Worm (Caenorhabditis elegans) whole organism, midembryonic: ENCODE data around the gene rpl-33.

ENCODE experiments used
- T22C8.4 ChIP-seq: fragments of 200-800 bp; sonication (Bioruptor generic); IDR thresholded peaks from 2 replicates; pipeline ENCODE4 v1.3.6; 2022; ENCODE audit warnings: missing genetic modification characterization, missing compliant biosample characterization
- cog-1 ChIP-seq: sonication (generic microtip); optimal IDR thresholded peaks from 2 replicates; lab custom pipeline; 2016; ENCODE audit warnings: missing genetic modification characterization, missing compliant biosample characterization
- flt-1 ChIP-seq: fragments of 200-800 bp; sonication (Bioruptor generic); IDR thresholded peaks from 2 replicates; pipeline ENCODE4 v1.3.6; 2022; ENCODE audit warnings: missing genetic modification characterization, missing compliant biosample characterization
- klf-2 ChIP-seq: fragments of 200-800 bp; sonication (Bioruptor generic); conservative IDR thresholded peaks from 2 replicates; pipeline ENCODE4 v1.3.6; 2022; ENCODE audit warnings: missing genetic modification reagents, missing genetic modification characterization, missing compliant biosample characterization
- med-1 ChIP-seq: sonication (generic microtip); optimal IDR thresholded peaks from 2 replicates; lab custom pipeline; 2017; ENCODE audit warnings: missing genetic modification characterization, mild to moderate bottlenecking, missing compliant biosample characterization, antibody characterized with exemption, missing genetic modification reagents; ENCODE audit not compliant: insufficient read depth
- ref-1 ChIP-seq: fragments of 200-800 bp; sonication (Bioruptor generic); conservative IDR thresholded peaks from 2 replicates; pipeline ENCODE4 v1.3.6; 2022; ENCODE audit warnings: missing genetic modification reagents, missing genetic modification characterization, missing compliant biosample characterization
- tab-1 ChIP-seq: fragments of 200-800 bp; sonication (Bioruptor generic); IDR thresholded peaks from 2 replicates; pipeline ENCODE4 v1.3.6; 2022; ENCODE audit warnings: missing genetic modification characterization, missing compliant biosample characterization
- ztf-23 ChIP-seq: fragments of 200-800 bp; sonication (Bioruptor generic); IDR thresholded peaks from 2 replicates; pipeline ENCODE4 v1.3.6; 2022; ENCODE audit warnings: missing genetic modification reagents, missing genetic modification characterization, missing compliant biosample characterization
- ztf-29 ChIP-seq: fragments of 200-800 bp; sonication (Bioruptor generic); IDR thresholded peaks from 2 replicates; pipeline ENCODE4 v1.3.6; 2022; ENCODE audit warnings: missing genetic modification reagents, missing genetic modification characterization, missing compliant biosample characterization

rpl-33 gene

DNA sequence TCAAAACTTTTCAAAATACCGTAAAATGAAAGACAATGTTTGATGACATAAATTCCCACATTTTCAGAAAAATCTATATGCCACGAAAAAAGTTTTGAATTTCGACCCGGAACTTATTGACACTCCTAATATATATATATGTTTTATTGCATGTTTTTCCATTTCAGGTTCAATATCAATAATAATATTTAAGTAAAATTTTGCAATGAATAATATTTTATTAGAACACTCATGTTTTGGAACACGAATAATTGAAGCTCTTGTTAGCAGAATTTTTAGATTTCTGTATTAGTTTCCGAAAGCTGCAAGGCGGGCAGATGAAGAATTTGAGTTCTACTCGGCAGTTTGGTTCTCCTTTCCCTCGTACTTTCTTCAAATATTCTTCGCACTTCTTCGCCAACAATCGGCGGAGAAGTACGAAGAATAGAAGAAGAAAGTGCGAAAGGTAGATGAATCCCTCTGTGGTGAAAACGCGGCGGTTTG, 12.0 kb upstream of the rpl-33 start, which contains the start of gene T02G5.3:
TSS of gene T02G5.3 (plus strand) at position 51 of the 483 bp plus-strand sequence.
- TF ChIP-seq flt-1 (GFP tag; lab: Robert Waterston, UW) (0 out of 2 replicates have a peak, but pooled peaks have one; percentile 40), ref-1 (GFP tag; lab: Robert Waterston, UW) (no peak), T22C8.4 (no peak)

ce11 chrII:7095970-7096369, 9.4 kb upstream of the rpl-33 start:
- TF ChIP-seq T22C8.4 (no peak), ref-1 (GFP tag; lab: Robert Waterston, UW) (no peak), flt-1 (GFP tag; lab: Robert Waterston, UW) (no peak), cog-1 (tag; lab: Kevin White, UChicago) (no peak), klf-2 (no peak), ztf-23 (GFP tag; lab: Robert Waterston, UW) (no peak), tab-1 (GFP tag; lab: Robert Waterston, UW) (no peak)

ce11 chrII:7098578-7098977, 6.8 kb upstream of the rpl-33 start, which contains the start of gene mct-5:
mct-5 (minus strand) TSS chrII:7098593.
- TF ChIP-seq cog-1 (tag; lab: Kevin White, UChicago) (no peak), ztf-23 (GFP tag; lab: Robert Waterston, UW) (no peak), med-1 (no peak), T22C8.4 (no peak), ref-1 (GFP tag; lab: Robert Waterston, UW) (no peak)

ce11 chrII:7099231-7099630, 6.1 kb upstream of the rpl-33 start:
- TF ChIP-seq ztf-29 (GFP tag; lab: Robert Waterston, UW): no peak
- TF ChIP-seq cog-1 (tag; lab: Kevin White, UChicago): no peak
- TF ChIP-seq med-1: no peak
- TF ChIP-seq flt-1 (GFP tag; lab: Robert Waterston, UW): no peak
- no peak for TF ChIP-seq klf-2
- TF ChIP-seq T22C8.4: no peak
- TF ChIP-seq tab-1 (GFP tag; lab: Robert Waterston, UW): no peak
- no peak for TF ChIP-seq ref-1 (GFP tag; lab: Robert Waterston, UW)
- TF ChIP-seq ztf-23 (GFP tag; lab: Robert Waterston, UW): no peak

ce11 chrII:7100838-7101237, 4.5 kb upstream of the rpl-33 start, which contains the start of gene mmaa-1:
mmaa-1 (minus strand) TSS chrII:7101165.
- TF ChIP-seq cog-1 (tag; lab: Kevin White, UChicago) (no peak), klf-2 (no peak), ztf-29 (GFP tag; lab: Robert Waterston, UW) (no peak), flt-1 (GFP tag; lab: Robert Waterston, UW) (no peak), med-1 (no peak), T22C8.4 (no peak), tab-1 (GFP tag; lab: Robert Waterston, UW) (no peak), ref-1 (GFP tag; lab: Robert Waterston, UW) (no peak), ztf-23 (GFP tag; lab: Robert Waterston, UW) (no peak)

DNA sequence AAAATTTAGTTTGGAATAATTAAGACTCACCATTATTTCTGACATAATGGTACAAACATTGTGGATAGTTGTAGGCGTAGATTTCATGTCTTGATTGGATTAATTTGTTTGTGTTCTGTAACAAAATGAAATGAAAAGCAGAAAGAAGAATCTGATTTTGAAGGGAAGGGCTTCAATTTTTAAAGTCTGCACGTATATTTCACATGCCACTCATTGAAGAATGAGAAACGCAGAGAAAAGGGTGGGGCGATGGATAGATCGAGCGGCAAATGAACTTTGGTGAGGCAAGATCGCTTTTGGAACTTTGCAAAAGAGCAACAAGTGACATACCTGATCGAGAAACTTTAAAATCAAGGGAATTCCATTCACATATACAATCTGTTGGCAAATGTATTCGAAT, 3.1 kb upstream of the rpl-33 start:
- TF ChIP-seq ref-1 (GFP tag; lab: Robert Waterston, UW) (no peak), T22C8.4 (no peak), tab-1 (GFP tag; lab: Robert Waterston, UW) (no peak), ztf-29 (GFP tag; lab: Robert Waterston, UW) (no peak), med-1 (no peak), cog-1 (tag; lab: Kevin White, UChicago) (no peak), ztf-23 (GFP tag; lab: Robert Waterston, UW) (no peak), klf-2 (no peak)

- TF ChIP-seq flt-1 (GFP tag; lab: Robert Waterston, UW) (no peak), cog-1 (tag; lab: Kevin White, UChicago) (no peak), klf-2 (no peak), ztf-23 (GFP tag; lab: Robert Waterston, UW) (no peak), tab-1 (GFP tag; lab: Robert Waterston, UW) (no peak)
Measured at ce11 chrII:7103111-7103510, 2.3 kb upstream of the rpl-33 start.

ce11 chrII:7106313-7106712, 950 bp downstream of the rpl-33 start:
- no peak for TF ChIP-seq flt-1 (GFP tag; lab: Robert Waterston, UW)
- no peak for TF ChIP-seq cog-1 (tag; lab: Kevin White, UChicago)
- no peak for TF ChIP-seq T22C8.4
- no peak for TF ChIP-seq med-1
- no peak for TF ChIP-seq klf-2
- TF ChIP-seq ztf-23 (GFP tag; lab: Robert Waterston, UW): no peak
- TF ChIP-seq tab-1 (GFP tag; lab: Robert Waterston, UW): no peak
- TF ChIP-seq ref-1 (GFP tag; lab: Robert Waterston, UW): no peak
- TF ChIP-seq ztf-29 (GFP tag; lab: Robert Waterston, UW): no peak

DNA sequence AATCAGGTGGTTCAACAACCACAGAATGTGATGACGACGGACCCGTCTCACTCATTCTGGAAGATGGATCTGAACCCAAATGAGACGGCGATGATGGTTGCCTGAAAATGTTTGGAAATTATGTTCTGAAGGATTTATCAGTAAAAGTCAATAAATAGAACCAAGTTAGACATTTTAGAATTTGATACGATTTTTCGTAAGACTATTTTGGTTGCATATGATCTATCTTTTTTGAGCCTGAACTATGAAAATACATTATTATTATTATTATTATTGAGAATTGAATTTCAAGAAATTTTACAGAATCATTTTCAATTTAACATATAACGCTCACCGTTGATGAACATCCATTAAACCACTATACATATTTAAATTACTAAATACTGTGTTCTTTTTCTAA, 4.6 kb downstream of the rpl-33 start, which contains the start of gene F10E7.9:
TSS of gene F10E7.9 (minus strand) at position 101 of the 400 bp plus-strand sequence.
- no peak for TF ChIP-seq ztf-29 (GFP tag; lab: Robert Waterston, UW)
- no peak for TF ChIP-seq tab-1 (GFP tag; lab: Robert Waterston, UW)
- TF ChIP-seq ztf-23 (GFP tag; lab: Robert Waterston, UW): no peak
- TF ChIP-seq klf-2: no peak
- TF ChIP-seq cog-1 (tag; lab: Kevin White, UChicago): no peak
- no peak for TF ChIP-seq ref-1 (GFP tag; lab: Robert Waterston, UW)
- no peak for TF ChIP-seq T22C8.4
- TF ChIP-seq flt-1 (GFP tag; lab: Robert Waterston, UW): no peak
- no peak for TF ChIP-seq med-1

DNA sequence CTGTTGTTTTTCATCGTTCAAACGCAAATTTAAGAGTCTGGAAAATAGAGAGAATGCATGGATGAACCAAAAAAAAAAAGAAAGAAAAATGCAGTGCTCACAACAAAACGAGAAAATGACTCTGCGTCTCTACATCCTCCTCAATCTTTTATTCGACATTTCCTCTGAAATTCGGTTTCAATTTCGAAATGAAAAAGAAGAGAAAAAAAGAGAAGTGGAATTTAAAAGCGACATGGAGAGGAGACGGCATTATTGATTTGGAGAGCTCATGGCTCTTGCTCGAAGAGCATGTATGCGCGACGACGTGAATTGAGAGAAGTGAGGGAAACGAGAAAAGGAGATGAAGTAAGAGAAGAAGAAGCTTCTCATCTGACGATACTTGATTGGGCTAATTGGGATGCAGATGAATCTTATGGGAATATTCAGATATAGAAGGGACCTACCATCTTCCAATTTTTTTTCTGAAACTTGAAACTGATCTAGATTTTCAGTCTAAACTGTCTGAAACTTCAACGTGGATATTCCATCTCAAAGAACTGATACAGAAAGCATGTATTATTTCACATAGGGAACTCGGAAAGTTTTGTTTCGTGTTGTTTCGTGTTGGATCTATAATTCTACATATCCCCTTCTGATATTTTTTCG, 5.8 kb downstream of the rpl-33 start:
- TF ChIP-seq ref-1 (GFP tag; lab: Robert Waterston, UW): no peak
- no peak for TF ChIP-seq T22C8.4
- no peak for TF ChIP-seq klf-2
- no peak for TF ChIP-seq ztf-23 (GFP tag; lab: Robert Waterston, UW)
- TF ChIP-seq ztf-29 (GFP tag; lab: Robert Waterston, UW): no peak
- no peak for TF ChIP-seq cog-1 (tag; lab: Kevin White, UChicago)
